Worm (Caenorhabditis elegans): ENCODE data around the gene slc-25A32.

slc-25A32 gene

DNA sequence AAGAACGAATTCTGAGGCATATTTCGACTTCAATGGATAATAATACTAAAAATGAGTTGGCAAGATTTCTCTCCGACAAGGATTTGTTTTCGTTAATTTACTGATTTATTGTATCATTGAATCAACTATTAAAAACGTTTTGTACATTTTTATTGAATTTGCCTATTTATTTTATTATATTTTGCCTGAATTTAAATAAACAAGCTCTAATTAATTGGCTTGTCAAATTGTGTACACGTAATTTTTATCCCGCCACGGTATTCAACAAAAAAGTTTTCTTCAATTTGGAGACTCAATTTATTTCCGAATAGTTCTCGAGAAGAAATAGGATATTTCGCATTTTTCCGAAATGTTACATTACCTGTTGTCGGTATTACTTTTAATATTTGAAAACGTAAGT lies 43.6 kb upstream of the slc-25A32 start, which contains the start of gene M110.7 (continued):
- TF ChIP-seq cebp-1 (GFP tag; IDR thresholded peaks at IDR 0.05) (no peak), cebp-1 (tag; optimal IDR thresholded peaks at IDR 0.05) (no peak), sea-2 (GFP tag; IDR thresholded peaks at IDR 0.05) (no peak)

- TF ChIP-seq snpc-1.1 (tag; optimal IDR thresholded peaks at IDR 0.05; ENCODE audit: insufficient read depth): no peak
- TF ChIP-seq Y95B8A.8 (GFP tag; IDR thresholded peaks at IDR 0.05): no peak
- no peak for TF ChIP-seq C06A6.2 (GFP tag; conservative IDR thresholded peaks at IDR 0.05)
- no peak for TF ChIP-seq akir-1 (GFP tag; optimal IDR thresholded peaks at IDR 0.05)
- no peak for TF ChIP-seq lin-54 (GFP tag; optimal IDR thresholded peaks at IDR 0.05)
- TF ChIP-seq pbrm-1 (GFP tag; IDR thresholded peaks at IDR 0.05): no peak
- TF ChIP-seq ceh-58 (GFP tag; IDR thresholded peaks at IDR 0.05): no peak
- TF ChIP-seq C17E4.6 (GFP tag; IDR thresholded peaks at IDR 0.05): no peak
- no peak for TF ChIP-seq nhr-80 (tag; optimal IDR thresholded peaks at IDR 0.05)
- no peak for TF ChIP-seq snpc-1.3 (tag; optimal IDR thresholded peaks at IDR 0.05; ENCODE audit: insufficient read depth)
- TF ChIP-seq ztf-22 (GFP tag; optimal IDR thresholded peaks at IDR 0.05): no peak
- no peak for TF ChIP-seq lin-26 (GFP tag; IDR thresholded peaks at IDR 0.05)
- TF ChIP-seq tlf-1 (GFP tag; optimal IDR thresholded peaks at IDR 0.05): no peak
- no peak for TF ChIP-seq B0336.3 (GFP tag; IDR thresholded peaks at IDR 0.05)
- no peak for TF ChIP-seq K12H6.12 (tag; optimal IDR thresholded peaks at IDR 0.05)
- TF ChIP-seq nhr-120 (GFP tag; IDR thresholded peaks at IDR 0.05): no peak
- TF ChIP-seq rcor-1 (GFP tag; IDR thresholded peaks at IDR 0.05): no peak
- TF ChIP-seq snpc-4 (GFP tag; optimal IDR thresholded peaks at IDR 0.05): no peak
- TF ChIP-seq snpc-4 (tag; optimal IDR thresholded peaks at IDR 0.05): no peak
- TF ChIP-seq sptf-2 (GFP tag; optimal IDR thresholded peaks at IDR 0.05): no peak
- TF ChIP-seq mel-28 (tag; optimal IDR thresholded peaks at IDR 0.05; ENCODE audit: borderline replicate concordance): no peak
Observed at ce11 chrII:8238155-8238554, 37.9 kb upstream of the slc-25A32 start, which contains the start of gene nlp-5. nlp-5 (plus strand) TSS chrII:8238455.

DNA sequence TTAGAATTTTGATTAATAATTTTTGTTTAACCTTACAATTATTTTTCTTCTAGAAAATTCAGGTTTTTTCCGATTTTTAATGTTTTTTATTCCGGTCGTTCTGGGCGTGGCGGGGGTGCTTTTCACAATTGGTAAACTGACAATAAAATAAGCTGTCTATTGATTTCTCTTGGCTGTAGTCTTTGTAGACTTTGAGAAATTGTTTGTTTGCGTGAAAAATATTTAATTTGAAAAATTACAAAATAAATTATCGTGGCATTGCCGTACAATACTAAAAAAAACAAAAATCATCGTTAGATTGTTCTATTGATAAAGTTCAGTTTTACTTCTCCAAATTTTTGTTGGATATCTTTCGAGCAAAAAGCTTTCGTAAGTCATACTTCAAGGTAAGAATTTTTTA lies 29.6 kb upstream of the slc-25A32 start, which contains the start of gene F35C11.3:
F35C11.3 (plus strand) TSS at position 301 of the 400 bp plus-strand sequence.
- TF ChIP-seq Y95B8A.8 (GFP tag; IDR thresholded peaks at IDR 0.05) (no peak), egl-44 (GFP tag; IDR thresholded peaks at IDR 0.05) (no peak), F37B4.10 (GFP tag; IDR thresholded peaks at IDR 0.05) (no peak), hlh-26 (GFP tag; conservative IDR thresholded peaks at IDR 0.05) (no peak), zfh-2 (GFP tag; conservative IDR thresholded peaks at IDR 0.05) (no peak)

- peak; percentile 89 for TF ChIP-seq nhr-80 (tag; optimal IDR thresholded peaks at IDR 0.05)
- TF ChIP-seq pha-4 (tag; optimal IDR thresholded peaks at IDR 0.05): peak; percentile 16
- peak in 1 of 2 experiments; percentile 9 for TF ChIP-seq let-607 (tag; optimal IDR thresholded peaks at IDR 0.05)
- no peak for TF ChIP-seq Y53F4B.3 (GFP tag; IDR thresholded peaks at IDR 0.05)
- TF ChIP-seq unc-62 (GFP tag; optimal IDR thresholded peaks at IDR 0.05): peak; percentile 77
- TF ChIP-seq nfya-1 (tag; optimal IDR thresholded peaks at IDR 0.05; ENCODE audit: borderline replicate concordance, insufficient read depth): no peak
Observed at ce11 chrII:8248745-8249144, 27.4 kb upstream of the slc-25A32 start, which contains the start of the genes F35C11.2 and F35C11.4. F35C11.2 (minus strand) TSS chrII:8248834. F35C11.4 (plus strand) TSS chrII:8249004.

Data from whole organism, young adult.